Worm (Caenorhabditis elegans): Measurements from ENCODE around the gene R11F4.2.

DNA sequence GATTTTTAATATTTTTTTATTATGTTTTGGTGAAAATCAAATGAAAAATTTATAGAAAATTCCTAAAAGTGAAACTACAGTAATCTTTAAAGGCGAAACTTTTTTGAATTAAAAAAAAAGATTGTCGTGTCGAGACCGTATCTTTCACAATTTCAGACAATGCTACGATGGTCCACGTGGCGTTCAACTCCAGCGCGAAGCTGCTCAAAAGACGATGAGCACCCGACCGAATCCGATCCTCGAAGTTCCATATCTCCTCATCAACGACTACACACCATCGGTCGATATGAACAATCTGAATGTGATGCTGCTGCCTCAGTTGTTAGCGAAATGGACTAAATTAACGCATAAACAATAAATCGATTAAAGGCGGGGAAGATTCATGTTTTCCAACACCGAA lies 40.2 kb upstream of the R11F4.2 start:
- TF ChIP-seq elt-2 (tag; optimal IDR thresholded peaks at IDR 0.05) (no peak), lin-39 (tag; optimal IDR thresholded peaks at IDR 0.05) (no peak), dpl-1 (GFP tag; optimal IDR thresholded peaks at IDR 0.05) (no peak), elt-3 (tag; optimal IDR thresholded peaks at IDR 0.05) (no peak), zip-4 (GFP tag; optimal IDR thresholded peaks at IDR 0.05) (no peak), xbp-1 (tag; optimal IDR thresholded peaks at IDR 0.05) (no peak), zag-1 (tag; optimal IDR thresholded peaks at IDR 0.05) (no peak), unc-62 (GFP tag; optimal IDR thresholded peaks at IDR 0.05) (no peak), ztf-11 (tag; optimal IDR thresholded peaks at IDR 0.05) (no peak), jun-1 (tag; optimal IDR thresholded peaks at IDR 0.05) (no peak)

Measured in whole organism, L1 larva.